Fruit fly (Drosophila melanogaster): ENCODE results near the gene ArgRS.
"Not testable (repeated sequence)": the region's sequence is repeated elsewhere in the genome, so short reads cannot be mapped to it uniquely, and the experiment has no call there.

Gene ArgRS

DNA sequence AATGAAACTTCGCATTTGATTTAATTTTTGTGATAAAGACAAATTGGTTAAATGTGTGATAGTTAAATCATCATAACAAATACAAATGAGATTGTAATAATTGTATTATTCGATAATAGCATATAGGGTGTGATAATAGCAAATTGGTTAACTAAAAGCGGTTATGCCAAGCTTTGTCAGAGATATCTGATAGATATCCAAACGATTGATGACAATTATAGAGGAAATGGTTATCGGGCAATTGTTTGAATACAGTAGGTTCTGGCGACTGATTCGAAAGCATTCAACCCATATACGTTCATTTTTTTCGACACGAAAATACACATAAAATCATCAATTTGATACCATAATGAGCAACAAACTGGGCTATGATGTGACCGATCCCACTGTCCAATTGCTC lies 34.7 kb downstream of the ArgRS start, which contains the start of gene CG8509:
TSS of gene CG8509 (plus strand) at position 301 of the 400 bp plus-strand sequence.
- TF ChIP-seq h (optimal IDR thresholded peaks at IDR 0.05) (no peak), ttk (optimal IDR thresholded peaks at IDR 0.05) (no peak), psq (optimal IDR thresholded peaks at IDR 0.05) (no peak), insv (optimal IDR thresholded peaks at IDR 0.05) (no peak), Myc (optimal IDR thresholded peaks at IDR 0.05) (no peak), Sin3A (optimal IDR thresholded peaks at IDR 0.05) (no peak)

DNA sequence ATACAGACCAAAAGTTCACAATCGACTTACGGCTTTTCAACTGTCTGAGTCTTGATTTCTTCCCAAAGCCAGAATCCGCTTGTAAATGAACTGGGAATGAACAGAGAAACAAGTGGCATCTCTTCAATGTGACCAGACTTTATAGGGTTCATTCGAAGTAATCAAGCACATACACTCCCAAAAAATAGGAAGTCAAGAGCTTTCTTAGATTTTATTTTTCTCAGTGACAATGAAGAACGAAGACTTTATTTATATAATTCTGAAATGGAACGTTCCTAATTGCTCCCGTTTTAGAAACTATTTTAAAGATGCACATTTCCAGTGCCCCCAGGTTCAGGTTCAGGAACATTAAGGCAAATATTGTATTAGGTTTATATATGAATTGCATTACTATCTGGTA lies 36.0 kb downstream of the ArgRS start:
- TF ChIP-seq Myc (optimal IDR thresholded peaks at IDR 0.05) (no peak), insv (optimal IDR thresholded peaks at IDR 0.05) (no peak), ttk (optimal IDR thresholded peaks at IDR 0.05) (no peak), Sin3A (optimal IDR thresholded peaks at IDR 0.05) (no peak), psq (optimal IDR thresholded peaks at IDR 0.05) (no peak), h (optimal IDR thresholded peaks at IDR 0.05) (no peak)

DNA sequence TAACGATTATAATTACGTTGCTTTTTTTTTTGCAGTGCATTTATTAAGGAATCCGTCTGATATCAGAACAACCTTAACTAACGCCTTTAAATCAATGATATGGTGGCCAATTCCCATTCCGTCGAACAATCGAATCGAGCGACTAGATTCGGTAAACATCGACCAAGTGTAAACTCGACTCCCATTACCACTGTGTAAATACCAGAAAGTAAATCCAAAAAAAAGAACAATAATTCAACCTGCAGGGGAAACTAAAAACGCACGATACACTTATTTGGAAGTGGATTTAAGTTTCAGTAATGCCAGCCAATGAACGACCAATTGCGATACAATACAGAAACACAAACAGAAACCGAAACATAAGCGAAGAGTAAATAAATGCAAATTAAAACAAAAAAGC lies 38.4 kb downstream of the ArgRS start:
- TF ChIP-seq insv (optimal IDR thresholded peaks at IDR 0.05) = no peak
- no peak for TF ChIP-seq psq (optimal IDR thresholded peaks at IDR 0.05)
- no peak for TF ChIP-seq h (optimal IDR thresholded peaks at IDR 0.05)
- TF ChIP-seq ttk (optimal IDR thresholded peaks at IDR 0.05) = no peak
- no peak for TF ChIP-seq Sin3A (optimal IDR thresholded peaks at IDR 0.05)
- no peak for TF ChIP-seq Myc (optimal IDR thresholded peaks at IDR 0.05)

DNA sequence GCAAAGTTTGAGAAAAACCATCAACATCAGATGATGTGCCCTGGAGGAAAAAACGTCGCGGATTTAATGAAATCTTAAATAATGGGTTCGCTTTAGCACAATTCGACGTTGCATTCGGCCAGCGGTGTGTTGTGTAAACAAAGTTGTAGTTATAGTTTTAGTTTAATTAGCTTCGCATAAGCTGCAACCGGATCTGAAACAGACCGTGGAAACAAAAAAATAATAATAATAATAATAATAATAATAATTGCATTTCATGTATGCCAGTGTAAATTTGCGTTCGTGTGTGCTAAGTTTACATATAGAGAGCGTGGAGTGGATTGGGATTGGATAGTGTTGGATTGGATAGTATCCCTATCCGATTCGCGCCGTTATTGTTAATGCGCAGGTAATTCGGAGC lies 39.2 kb downstream of the ArgRS start:
- TF ChIP-seq psq (optimal IDR thresholded peaks at IDR 0.05) = no peak

dm6 chrX:15803764-15804563 lies 40.0 kb downstream of the ArgRS start, which contains the start of the genes PGRP-LE and sd:
Gene PGRP-LE, minus strand, starts transcription at chrX:15803880.
Gene sd, plus strand, starts transcription at chrX:15804370.
- no peak for TF ChIP-seq Myc (optimal IDR thresholded peaks at IDR 0.05)
- no peak for TF ChIP-seq Sin3A (optimal IDR thresholded peaks at IDR 0.05)
- no peak for TF ChIP-seq ttk (optimal IDR thresholded peaks at IDR 0.05)
- TF ChIP-seq psq (optimal IDR thresholded peaks at IDR 0.05) = no peak
- no peak for TF ChIP-seq h (optimal IDR thresholded peaks at IDR 0.05)
- TF ChIP-seq insv (optimal IDR thresholded peaks at IDR 0.05) = no peak

DNA sequence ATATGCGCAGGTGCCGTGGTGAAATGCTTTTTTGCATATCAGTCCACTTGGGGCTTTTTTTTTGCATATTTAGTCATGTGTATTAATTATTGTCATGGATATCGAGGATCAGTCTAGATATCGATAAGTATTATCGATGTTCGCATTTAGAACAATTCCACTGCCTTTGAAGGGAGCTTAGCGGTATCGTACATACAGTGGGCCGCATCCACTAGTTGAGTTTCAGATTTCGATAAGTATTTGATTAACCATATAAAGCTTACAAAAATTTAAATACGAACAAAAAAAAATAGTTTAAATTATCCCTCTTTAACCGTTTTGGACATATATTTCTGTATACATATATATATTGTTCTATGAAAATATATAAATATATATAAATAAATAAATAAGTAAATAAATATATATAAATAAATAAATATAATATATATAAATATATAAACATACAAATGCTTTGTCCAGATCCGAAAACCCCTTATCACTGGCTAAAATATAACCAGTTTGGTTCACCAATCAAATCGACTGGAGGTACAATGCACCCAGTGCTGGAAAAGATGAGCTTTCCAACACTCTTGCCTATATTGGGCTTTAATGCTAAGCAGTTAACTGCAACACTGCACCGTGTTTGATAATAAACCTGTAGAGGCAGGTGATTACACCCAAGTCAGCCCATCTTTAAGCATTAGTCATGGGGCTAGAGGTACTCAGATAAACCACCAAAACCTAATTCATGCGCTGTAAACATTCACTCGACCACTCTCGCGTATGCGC lies 40.9 kb downstream of the ArgRS start:
- TF ChIP-seq Sin3A (optimal IDR thresholded peaks at IDR 0.05) = no peak
- no peak for TF ChIP-seq psq (optimal IDR thresholded peaks at IDR 0.05)
- TF ChIP-seq ttk (optimal IDR thresholded peaks at IDR 0.05) = no peak
- no peak for TF ChIP-seq h (optimal IDR thresholded peaks at IDR 0.05)
- TF ChIP-seq Myc (optimal IDR thresholded peaks at IDR 0.05) = no peak
- TF ChIP-seq insv (optimal IDR thresholded peaks at IDR 0.05) = no peak

- not testable (repeated sequence) for TF ChIP-seq h, Sin3A, psq (optimal IDR thresholded peaks at IDR 0.05)
Measured at dm6 chrX:15799085-15799557, 44.8 kb downstream of the ArgRS start, which contains the start of the genes sordd2 and CG15602. Gene sordd2, minus strand, starts transcription at chrX:15799162. Gene CG15602, plus strand, starts transcription at chrX:15799426.

dm6 chrX:15795951-15796443 lies 47.9 kb downstream of the ArgRS start, which contains the start of gene sordd1:
Gene sordd1, minus strand, starts transcription at chrX:15796028.
- TF ChIP-seq psq, Sin3A, Myc (optimal IDR thresholded peaks at IDR 0.05): not testable (repeated sequence)

All from Kc167 (cell line).